Worm (Caenorhabditis elegans) whole organism, early embryonic: Measurements from ENCODE around the gene R07E5.7.

Experiments
- ceh-13 ChIP-seq: fragments of 200-800 bp; sonication (Bioruptor generic); optimal IDR thresholded peaks from 2 replicates; lab custom pipeline; 2018; ENCODE audit warnings: mild to moderate bottlenecking, missing genetic modification characterization, missing compliant biosample characterization
- flt-1 ChIP-seq: fragments of 200-800 bp; sonication (Bioruptor generic); IDR thresholded peaks from 2 replicates; pipeline ENCODE4 v1.3.6; 2022; ENCODE audit warnings: missing genetic modification characterization, missing compliant biosample characterization
- pes-1 ChIP-seq: fragments of 200-800 bp; sonication (Bioruptor generic); IDR thresholded peaks from 2 replicates; pipeline ENCODE4 v1.3.6; 2022; ENCODE audit warnings: missing genetic modification reagents, missing genetic modification characterization, missing compliant biosample characterization

DNA sequence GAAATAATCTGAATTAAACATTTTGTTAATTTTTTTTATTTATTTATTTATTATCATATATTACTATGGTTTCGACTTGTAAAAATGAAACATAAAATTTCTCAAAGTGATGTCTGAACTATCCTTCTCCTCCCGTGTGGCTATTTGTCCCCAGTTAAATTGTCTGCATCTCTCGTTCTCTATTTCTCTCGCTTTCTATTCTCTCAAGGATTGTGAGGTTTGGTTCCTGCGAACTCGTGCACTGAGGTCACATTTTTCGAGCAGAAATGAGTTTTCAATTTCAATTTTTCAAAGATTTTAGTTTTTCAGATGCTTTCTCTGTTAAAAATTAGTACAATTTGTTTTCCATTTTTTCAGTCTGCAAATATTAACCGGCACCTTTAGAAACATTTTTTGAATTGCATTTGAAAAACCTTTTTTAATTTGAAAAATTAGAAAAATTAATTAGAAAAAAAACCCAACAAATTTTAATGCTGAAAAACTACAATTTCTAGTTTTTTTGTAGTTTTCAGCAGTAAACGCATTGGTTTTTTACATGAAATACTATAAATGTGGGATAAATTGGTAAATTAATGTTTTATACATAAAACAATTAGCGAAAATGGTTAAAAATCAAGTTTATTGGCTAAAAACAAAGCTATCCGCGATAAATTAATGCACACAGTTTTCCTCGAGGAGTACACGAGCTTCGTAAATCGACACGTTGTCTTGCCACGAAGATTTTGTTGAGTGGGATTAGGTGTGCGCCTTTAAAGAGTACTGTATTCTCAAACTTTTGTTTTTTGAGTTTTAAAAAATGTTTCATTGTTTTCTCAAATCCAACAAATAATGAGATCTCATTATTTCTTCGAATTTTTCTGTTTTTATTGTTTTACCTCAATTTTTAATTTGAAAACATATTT is 6.6 kb downstream of the R07E5.7 start:
- TF ChIP-seq pes-1 (no peak), ceh-13 (GFP tag; lab: Kevin White, UChicago) (no peak), flt-1 (GFP tag; lab: Robert Waterston, UW) (no peak)
